Worm (Caenorhabditis elegans) whole organism, L4 larva: ENCODE results near the gene T27D12.1.

Experiments used
- F10B5.3 ChIP-seq: sonication (generic microtip); optimal IDR thresholded peaks from 2 replicates; lab custom pipeline; 2016; ENCODE audit warnings: mild to moderate bottlenecking, missing genetic modification characterization, missing compliant biosample characterization
- F37D6.2 ChIP-seq: sonication (generic microtip); optimal IDR thresholded peaks from 2 replicates; lab custom pipeline; 2016; ENCODE audit warnings: mild to moderate bottlenecking, missing genetic modification characterization, missing compliant biosample characterization
- R02D3.7 ChIP-seq: fragments of 150-350 bp; sonication (generic microtip); optimal IDR thresholded peaks from 3 replicates; lab custom pipeline; 2014; ENCODE audit warnings: missing biosample characterization, missing genetic modification characterization
- Y48G9A.11 ChIP-seq: fragments of 200-800 bp; sonication (Bioruptor generic); IDR thresholded peaks from 2 replicates; pipeline ENCODE4 v1.3.6; 2022; ENCODE audit warnings: missing genetic modification reagents, missing genetic modification characterization, missing compliant biosample characterization
- aha-1 ChIP-seq: fragments of 150-350 bp; peaks from one replicate; lab custom pipeline; 2014; ENCODE audit warnings: missing biosample characterization, missing genetic modification characterization
- aly-2 ChIP-seq: sonication (generic microtip); optimal IDR thresholded peaks from 2 replicates; lab custom pipeline; 2018; ENCODE audit warnings: missing biosample characterization, missing genetic modification characterization
- ama-1 ChIP-seq: fragments of 150-350 bp; optimal IDR thresholded peaks from 2 replicates; lab custom pipeline; 2014; ENCODE audit warnings: inconsistent platforms, mixed read lengths
- attf-4 ChIP-seq: sonication (generic microtip); optimal IDR thresholded peaks from 3 replicates; lab custom pipeline; 2017; ENCODE audit warnings: missing biosample characterization, missing genetic modification characterization
- ceh-20 ChIP-seq: fragments of 200-800 bp; sonication (Bioruptor generic); IDR thresholded peaks from 2 replicates; pipeline ENCODE4 v1.3.6; 2022; ENCODE audit warnings: missing genetic modification reagents, missing genetic modification characterization, missing compliant biosample characterization
- ceh-28 ChIP-seq: fragments of 150-350 bp; optimal IDR thresholded peaks from 2 replicates; lab custom pipeline; 2014; ENCODE audit warnings: missing biosample characterization, missing genetic modification reagents, missing genetic modification characterization
- cey-2 ChIP-seq: sonication (generic microtip); optimal IDR thresholded peaks from 3 replicates; lab custom pipeline; 2017; ENCODE audit warnings: missing genetic modification characterization, mild to moderate bottlenecking, missing compliant biosample characterization, antibody characterized with exemption, borderline replicate concordance; ENCODE audit not compliant: insufficient read depth
- ctbp-1 ChIP-seq: fragments of 200-800 bp; sonication (Bioruptor generic); IDR thresholded peaks from 2 replicates; pipeline ENCODE4 v1.3.6; 2022; ENCODE audit warnings: missing genetic modification reagents, missing genetic modification characterization, missing compliant biosample characterization
- dpl-1 ChIP-seq: fragments of 150-350 bp; optimal IDR thresholded peaks from 2 replicates; lab custom pipeline; 2014; ENCODE audit warnings: missing biosample characterization, missing genetic modification reagents, missing genetic modification characterization
- duxl-1 ChIP-seq: sonication (generic microtip); optimal IDR thresholded peaks from 2 replicates; lab custom pipeline; 2016; ENCODE audit warnings: mild to moderate bottlenecking, missing genetic modification characterization, moderate library complexity, missing compliant biosample characterization; ENCODE audit not compliant: poor library complexity
- dve-1 ChIP-seq: sonication (generic microtip); optimal IDR thresholded peaks from 2 replicates; lab custom pipeline; 2017; ENCODE audit warnings: antibody characterized with exemption, mild to moderate bottlenecking, missing genetic modification characterization, missing compliant biosample characterization; ENCODE audit not compliant: insufficient read depth
- egl-27 ChIP-seq: sonication (generic microtip); optimal IDR thresholded peaks from 3 replicates; lab custom pipeline; 2017; ENCODE audit warnings: missing biosample characterization, missing genetic modification reagents, missing genetic modification characterization
- fkh-10 ChIP-seq: fragments of 150-350 bp; optimal IDR thresholded peaks from 2 replicates; lab custom pipeline; 2014; ENCODE audit warnings: missing biosample characterization, missing genetic modification reagents, missing genetic modification characterization
- fos-1 ChIP-seq: fragments of 150-350 bp; optimal IDR thresholded peaks from 2 replicates; lab custom pipeline; 2014; ENCODE audit warnings: missing biosample characterization, missing genetic modification characterization
- lir-3 ChIP-seq: sonication (generic microtip); optimal IDR thresholded peaks from 2 replicates; lab custom pipeline; 2016; ENCODE audit warnings: mild to moderate bottlenecking, missing genetic modification characterization, missing compliant biosample characterization
- madf-9 ChIP-seq: fragments of 200-800 bp; sonication (Bioruptor generic); conservative IDR thresholded peaks from 2 replicates; pipeline ENCODE4 v1.3.6; 2022; ENCODE audit warnings: missing genetic modification reagents, missing genetic modification characterization, missing compliant biosample characterization
- mep-1 ChIP-seq: fragments of 150-350 bp; sonication (generic microtip); optimal IDR thresholded peaks from 3 replicates; lab custom pipeline; 2014; ENCODE audit warnings: missing biosample characterization, missing genetic modification characterization
- mes-2 ChIP-seq: sonication (generic microtip); optimal IDR thresholded peaks from 2 replicates; lab custom pipeline; 2016; ENCODE audit warnings: missing genotype, mild to moderate bottlenecking, missing genetic modification characterization, missing compliant biosample characterization; ENCODE audit not compliant: poor library complexity, severe bottlenecking
- mxl-2 ChIP-seq: fragments of 200-800 bp; sonication (Bioruptor generic); conservative IDR thresholded peaks from 2 replicates; pipeline ENCODE4 v1.3.6; 2022; ENCODE audit warnings: missing genetic modification reagents, missing genetic modification characterization, missing compliant biosample characterization
- nhr-11 ChIP-seq: fragments of 150-350 bp; optimal IDR thresholded peaks from 2 replicates; lab custom pipeline; 2014; ENCODE audit warnings: missing biosample characterization, missing genetic modification characterization
- nhr-111 ChIP-seq: fragments of 200-800 bp; sonication (Bioruptor generic); optimal IDR thresholded peaks from 2 replicates; lab custom pipeline; 2018; ENCODE audit warnings: mild to moderate bottlenecking, missing genetic modification characterization, missing compliant biosample characterization
- nhr-41 ChIP-seq: fragments of 200-800 bp; sonication (Bioruptor generic); IDR thresholded peaks from 2 replicates; pipeline ENCODE4 v1.3.6; 2022; ENCODE audit warnings: missing genetic modification reagents, missing genetic modification characterization, missing compliant biosample characterization
- nhr-42 ChIP-seq: fragments of 200-800 bp; sonication (Bioruptor generic); IDR thresholded peaks from 2 replicates; pipeline ENCODE4 v1.3.6; 2022; ENCODE audit warnings: missing genetic modification characterization, missing compliant biosample characterization
- nhr-48 ChIP-seq: sonication (generic microtip); optimal IDR thresholded peaks from 2 replicates; lab custom pipeline; 2016; ENCODE audit warnings: mild to moderate bottlenecking, missing genetic modification characterization, missing compliant biosample characterization
- nhr-76 ChIP-seq: fragments of 150-350 bp; optimal IDR thresholded peaks from 2 replicates; lab custom pipeline; 2014; ENCODE audit warnings: missing biosample characterization, missing genetic modification characterization
- nhr-77 ChIP-seq: fragments of 150-350 bp; optimal IDR thresholded peaks from 2 replicates; lab custom pipeline; 2014; ENCODE audit warnings: missing biosample characterization, missing genetic modification characterization
- sdz-12 ChIP-seq: fragments of 200-800 bp; sonication (Bioruptor generic); optimal IDR thresholded peaks from 2 replicates; lab custom pipeline; 2018; ENCODE audit warnings: mild to moderate bottlenecking, missing genetic modification characterization, missing compliant biosample characterization
- set-16 ChIP-seq: fragments of 200-800 bp; sonication (Bioruptor generic); IDR thresholded peaks from 2 replicates; pipeline ENCODE4 v1.3.6; 2022; ENCODE audit warnings: missing genetic modification reagents, missing genetic modification characterization, missing compliant biosample characterization
- skn-1 ChIP-seq: fragments of 150-350 bp; optimal IDR thresholded peaks from 2 replicates; lab custom pipeline; 2014; ENCODE audit warnings: missing biosample characterization, missing genetic modification characterization
- snpc-1.2 ChIP-seq: fragments of 200-800 bp; sonication (Bioruptor generic); IDR thresholded peaks from 2 replicates; pipeline ENCODE4 v1.3.6; 2022; ENCODE audit warnings: missing genetic modification reagents, missing genetic modification characterization, missing compliant biosample characterization
- snpc-4 ChIP-seq: fragments of 150-350 bp; optimal IDR thresholded peaks from 2 replicates; lab custom pipeline; 2014; ENCODE audit warnings: missing biosample characterization, missing genetic modification characterization
- spr-1 ChIP-seq: sonication (generic microtip); optimal IDR thresholded peaks from 2 replicates; lab custom pipeline; 2016; ENCODE audit warnings: mild to moderate bottlenecking, missing genetic modification characterization, missing compliant biosample characterization
- tra-1 ChIP-seq: fragments of 200-800 bp; sonication (Bioruptor generic); IDR thresholded peaks from 2 replicates; pipeline ENCODE4 v1.3.6; 2022; ENCODE audit warnings: missing genetic modification reagents, missing genetic modification characterization, missing compliant biosample characterization
- unc-62 ChIP-seq, 3 experiments: fragments of 150-350 bp in 1 of 3; sonication (generic microtip); optimal IDR thresholded peaks in 2 of 3; peaks in 1 of 3; 1 replicate in 1 of 3; 2 replicates in 2 of 3; lab custom pipeline; 2014 to 2017; ENCODE audit warnings: missing biosample characterization in 3 of 3, missing genetic modification characterization in 3 of 3, missing genetic modification reagents in 3 of 3, missing genotype in 1 of 3
- vab-7 ChIP-seq: fragments of 200-800 bp; sonication (Bioruptor generic); IDR thresholded peaks from 2 replicates; pipeline ENCODE4 v1.3.6; 2022; ENCODE audit warnings: missing genetic modification reagents, missing genetic modification characterization, missing compliant biosample characterization
- zip-11 ChIP-seq: fragments of 200-800 bp; sonication (Bioruptor generic); IDR thresholded peaks from 2 replicates; pipeline ENCODE4 v1.3.6; 2022; ENCODE audit warnings: missing genetic modification characterization, missing compliant biosample characterization
- ztf-11 ChIP-seq: fragments of 150-350 bp; optimal IDR thresholded peaks from 2 replicates; lab custom pipeline; 2014; ENCODE audit warnings: missing biosample characterization, missing genetic modification characterization
- ztf-7 ChIP-seq: fragments of 150-350 bp; optimal IDR thresholded peaks from 2 replicates; lab custom pipeline; 2014; ENCODE audit warnings: missing biosample characterization, missing genetic modification characterization

Gene T27D12.1

ce11 chrII:11874674-11875198, 32.3 kb downstream of the T27D12.1 start, which contains the start of the genes npp-3 and top-2 (continued):
- TF ChIP-seq nhr-48 (tag; lab: Kevin White, UChicago) (peak; percentile 70), nhr-11 (tag; lab: Kevin White, UChicago) (peak; percentile 99), duxl-1 (tag; lab: Kevin White, UChicago) (peak; percentile 85), ctbp-1 (GFP tag; lab: Robert Waterston, UW) (peak; percentile 87), nhr-77 (tag; lab: Kevin White, UChicago) (peak; percentile 56), snpc-4 (tag; lab: Kevin White, UChicago) (no peak), lir-3 (tag; lab: Kevin White, UChicago) (peak; percentile 57), ztf-11 (no peak), ceh-28 (no peak), attf-4 (tag; lab: Kevin White, UChicago) (no peak), mxl-2 (GFP tag; lab: Robert Waterston, UW) (no peak), zip-11 (GFP tag; lab: Robert Waterston, UW) (no peak), snpc-1.2 (GFP tag; lab: Robert Waterston, UW) (peak; percentile 72), R02D3.7 (tag; lab: Kevin White, UChicago) (peak; percentile 47), F10B5.3 (tag; lab: Kevin White, UChicago) (peak; percentile 76), nhr-41 (no peak), ceh-20 (peak; percentile 92), Y48G9A.11 (peak; percentile 87), dpl-1 (GFP tag; lab: Kevin White, UChicago) (peak; percentile 99), fos-1 (tag; lab: Kevin White, UChicago) (no peak)

- no peak for TF ChIP-seq mxl-2 (GFP tag; lab: Robert Waterston, UW)
- no peak for TF ChIP-seq nhr-77 (tag; lab: Kevin White, UChicago)
- TF ChIP-seq set-16 (GFP tag; lab: Robert Waterston, UW) = peak; percentile 80
- TF ChIP-seq nhr-42 (GFP tag; lab: Robert Waterston, UW) = no peak
- TF ChIP-seq aly-2 (tag; lab: Kevin White, UChicago) = peak; percentile 88
- TF ChIP-seq mes-2 (tag; lab: Kevin White, UChicago) = no peak
- TF ChIP-seq dpl-1 (GFP tag; lab: Kevin White, UChicago) = no peak
- no peak for TF ChIP-seq aha-1 (tag; lab: Kevin White, UChicago)
- TF ChIP-seq lir-3 (tag; lab: Kevin White, UChicago) = no peak
- no peak for TF ChIP-seq dve-1 (tag; lab: Kevin White, UChicago)
- no peak for TF ChIP-seq skn-1 (tag; lab: Kevin White, UChicago)
- 0 out of 2 replicates have a peak, but pooled peaks have one; percentile 8 for TF ChIP-seq tra-1
- no peak for TF ChIP-seq mep-1 (tag; lab: Kevin White, UChicago)
- no peak for TF ChIP-seq cey-2 (tag; lab: Kevin White, UChicago)
- no peak for TF ChIP-seq nhr-76 (tag; lab: Kevin White, UChicago)
- TF ChIP-seq unc-62 (GFP tag; optimal IDR thresholded peaks at IDR 0.05 in 1 of 2; lab: Kevin White, UChicago) = peak in 1 of 2 experiments; percentile 22
- no peak for TF ChIP-seq unc-62 (tag; optimal IDR thresholded peaks at IDR 0.05; lab: Kevin White, UChicago)
- no peak for TF ChIP-seq spr-1
- no peak for TF ChIP-seq fkh-10 (GFP tag; lab: Kevin White, UChicago)
- TF ChIP-seq ama-1 (lab: Kevin White, UChicago) = no peak
- TF ChIP-seq madf-9 (GFP tag; lab: Robert Waterston, UW) = no peak
- no peak for TF ChIP-seq R02D3.7 (tag; lab: Kevin White, UChicago)
- no peak for TF ChIP-seq egl-27 (tag; lab: Kevin White, UChicago)
- TF ChIP-seq sdz-12 = no peak
- no peak for TF ChIP-seq snpc-4 (tag; lab: Kevin White, UChicago)
- TF ChIP-seq ztf-7 (tag; lab: Kevin White, UChicago) = no peak
- no peak for TF ChIP-seq vab-7
- no peak for TF ChIP-seq nhr-111
- no peak for TF ChIP-seq F37D6.2 (tag; lab: Kevin White, UChicago)
- no peak for TF ChIP-seq nhr-41
- TF ChIP-seq, all 104 proteins: peak for 4
Measured at ce11 chrII:11879784-11880183, 37.4 kb downstream of the T27D12.1 start.
